Fruit fly (Drosophila melanogaster) whole organism, embryonic: ENCODE results near the gene SP1173.

Experiments
- Aef1 ChIP-seq: fragments of 200-800 bp; sonication (Bioruptor generic); IDR thresholded peaks from 3 replicates; pipeline ENCODE4 v1.3.6; 2022; ENCODE audit warnings: missing biosample characterization, missing genetic modification characterization
- Asciz ChIP-seq: fragments of 200-800 bp; sonication (Bioruptor generic); optimal IDR thresholded peaks from 2 replicates; lab custom pipeline; 2017; ENCODE audit warnings: missing biosample characterization, mild to moderate bottlenecking, missing genetic modification characterization, missing genetic modification reagents
- Atf6 ChIP-seq: fragments of 200-800 bp; sonication (Bioruptor generic); IDR thresholded peaks from 2 replicates; pipeline ENCODE4 v1.3.6; 2022; ENCODE audit warnings: missing biosample characterization, missing genetic modification characterization
- Bgb ChIP-seq: fragments of 200-800 bp; sonication (Bioruptor generic); IDR thresholded peaks from 2 replicates; pipeline ENCODE4 v1.3.6; 2022; ENCODE audit warnings: missing biosample characterization, missing genetic modification characterization; ENCODE audit not compliant: partially characterized antibody
- CG10979 ChIP-seq: fragments of 200-800 bp; sonication (Bioruptor generic); optimal IDR thresholded peaks from 2 replicates; lab custom pipeline; 2018; ENCODE audit warnings: missing biosample characterization, mild to moderate bottlenecking, missing genetic modification characterization, moderate library complexity
- CG11093 ChIP-seq: fragments of 200-800 bp; sonication (Bioruptor generic); IDR thresholded peaks from 3 replicates; pipeline ENCODE4 v1.3.6; 2022; ENCODE audit warnings: missing biosample characterization, missing genetic modification characterization
- CG11398 ChIP-seq: fragments of 200-800 bp; sonication (Bioruptor generic); optimal IDR thresholded peaks from 2 replicates; lab custom pipeline; 2016; ENCODE audit warnings: missing biosample characterization, missing genetic modification characterization
- CG11560 ChIP-seq: fragments of 200-800 bp; sonication (Bioruptor generic); IDR thresholded peaks from 3 replicates; pipeline ENCODE4 v1.3.6; 2022; ENCODE audit warnings: missing biosample characterization, missing genetic modification characterization
- CG12744 ChIP-seq: fragments of 200-800 bp; sonication (Bioruptor generic); optimal IDR thresholded peaks from 2 replicates; lab custom pipeline; 2016; ENCODE audit warnings: missing biosample characterization, missing genetic modification characterization
- CG12769 ChIP-seq: fragments of 200-800 bp; sonication (Bioruptor generic); optimal IDR thresholded peaks from 2 replicates; lab custom pipeline; 2019; ENCODE audit warnings: missing biosample characterization, mild to moderate bottlenecking, missing genetic modification characterization, moderate library complexity
- CG13894 ChIP-seq: fragments of 200-800 bp; sonication (Bioruptor generic); optimal IDR thresholded peaks from 3 replicates; lab custom pipeline; 2018; ENCODE audit warnings: missing biosample characterization, mild to moderate bottlenecking, missing genetic modification characterization, moderate library complexity
- CG14050 ChIP-seq: fragments of 200-800 bp; sonication (Bioruptor generic); IDR thresholded peaks from 3 replicates; pipeline ENCODE4 v1.3.6; 2022; ENCODE audit warnings: missing biosample characterization, missing genetic modification characterization
- CG16863 ChIP-seq: fragments of 200-800 bp; sonication (Bioruptor generic); optimal IDR thresholded peaks from 3 replicates; lab custom pipeline; 2016; ENCODE audit warnings: missing biosample characterization, missing genetic modification characterization
- CG17612 ChIP-seq: fragments of 200-800 bp; sonication (Bioruptor generic); IDR thresholded peaks from 2 replicates; pipeline ENCODE4 v1.3.6; 2022; ENCODE audit warnings: missing biosample characterization, missing genetic modification characterization
- CG33213 ChIP-seq: fragments of 200-800 bp; sonication (Bioruptor generic); optimal IDR thresholded peaks from 3 replicates; lab custom pipeline; 2016; ENCODE audit warnings: missing biosample characterization, missing genetic modification characterization
- CG3407 ChIP-seq: fragments of 200-800 bp; sonication (Bioruptor generic); optimal IDR thresholded peaks from 2 replicates; lab custom pipeline; 2018; ENCODE audit warnings: missing biosample characterization, mild to moderate bottlenecking, missing genetic modification characterization
- CG4282 ChIP-seq: fragments of 200-800 bp; sonication (Bioruptor generic); optimal IDR thresholded peaks from 2 replicates; lab custom pipeline; 2016; ENCODE audit warnings: missing biosample characterization, missing genetic modification characterization
- CG4360 ChIP-seq: fragments of 200-800 bp; sonication (Bioruptor generic); IDR thresholded peaks from 2 replicates; pipeline ENCODE4 v1.3.6; 2022; ENCODE audit warnings: missing biosample characterization, missing genetic modification characterization
- CG4707 ChIP-seq: fragments of 200-800 bp; sonication (Bioruptor generic); optimal IDR thresholded peaks from 2 replicates; lab custom pipeline; 2018; ENCODE audit warnings: missing biosample characterization, mild to moderate bottlenecking, missing genetic modification characterization, moderate library complexity
- CG7556 ChIP-seq: fragments of 200-800 bp; sonication (Bioruptor generic); optimal IDR thresholded peaks from 2 replicates; lab custom pipeline; 2017; ENCODE audit warnings: missing biosample characterization, mild to moderate bottlenecking, missing genetic modification characterization
- CG9215 ChIP-seq: fragments of 200-800 bp; sonication (Bioruptor generic); IDR thresholded peaks from 2 replicates; pipeline ENCODE4 v1.3.6; 2022; ENCODE audit warnings: missing biosample characterization, missing genetic modification characterization
- E2f2 ChIP-seq: fragments of 200-800 bp; sonication (Bioruptor generic); IDR thresholded peaks from 2 replicates; pipeline ENCODE4 v1.3.6; 2022; ENCODE audit warnings: missing biosample characterization, missing genetic modification characterization
- Eip74EF ChIP-seq, 2 experiments: fragments of 200-800 bp in 1 of 2; fragments of >200 bp in 1 of 2; sonication (Bioruptor generic) in 1 of 2; optimal IDR thresholded peaks; 2 replicates each; lab custom pipeline; 2017 to 2019; ENCODE audit warnings: missing biosample characterization in 2 of 2, missing genetic modification characterization in 2 of 2, mild to moderate bottlenecking in 1 of 2, moderate library complexity in 1 of 2
- H2.0 ChIP-seq: fragments of 200-800 bp; sonication (Bioruptor generic); IDR thresholded peaks from 2 replicates; pipeline ENCODE4 v1.3.6; 2022; ENCODE audit warnings: missing biosample characterization, missing genetic modification characterization
- Lim3 ChIP-seq: fragments of 200-800 bp; sonication (Bioruptor generic); IDR thresholded peaks from 2 replicates; pipeline ENCODE4 v1.3.6; 2022; ENCODE audit warnings: missing biosample characterization, missing genetic modification characterization
- Lpt ChIP-seq: fragments of >200 bp; optimal IDR thresholded peaks from 2 replicates; lab custom pipeline; 2018; ENCODE audit warnings: missing biosample characterization, missing genetic modification characterization
- MESR4 ChIP-seq: fragments of 200-800 bp; sonication (Bioruptor generic); optimal IDR thresholded peaks from 2 replicates; lab custom pipeline; 2018; ENCODE audit warnings: missing biosample characterization, mild to moderate bottlenecking, missing genetic modification characterization, moderate library complexity
- Meics ChIP-seq: fragments of 200-800 bp; sonication (Bioruptor generic); optimal IDR thresholded peaks from 2 replicates; lab custom pipeline; 2017; ENCODE audit warnings: missing biosample characterization, mild to moderate bottlenecking, missing genetic modification characterization
- Opbp ChIP-seq: fragments of 200-800 bp; sonication (Bioruptor generic); IDR thresholded peaks from 3 replicates; pipeline ENCODE4 v1.3.6; 2022; ENCODE audit warnings: missing biosample characterization, missing genetic modification characterization; ENCODE audit not compliant: partially characterized antibody
- Pdp1 ChIP-seq, 2 experiments: fragments of 200-800 bp; sonication (Bioruptor generic); optimal IDR thresholded peaks; 3 replicates each; lab custom pipeline; 2016; ENCODE audit warnings: missing biosample characterization in 2 of 2, missing genetic modification characterization in 2 of 2, mild to moderate bottlenecking in 1 of 2, moderate library complexity in 1 of 2
- Poxn ChIP-seq: fragments of 200-800 bp; sonication (Bioruptor generic); IDR thresholded peaks from 2 replicates; pipeline ENCODE4 v1.3.6; 2022; ENCODE audit warnings: missing biosample characterization, missing genetic modification characterization
- Six4 ChIP-seq: fragments of 200-800 bp; sonication (Bioruptor generic); optimal IDR thresholded peaks from 2 replicates; lab custom pipeline; 2016; ENCODE audit warnings: missing biosample characterization, missing genetic modification characterization
- Sry-δ ChIP-seq: fragments of 200-800 bp; sonication (Bioruptor generic); optimal IDR thresholded peaks from 2 replicates; lab custom pipeline; 2016; ENCODE audit warnings: missing biosample characterization, missing genetic modification characterization
- ac ChIP-seq: fragments of 200-800 bp; sonication (Bioruptor generic); optimal IDR thresholded peaks from 3 replicates; lab custom pipeline; 2017; ENCODE audit warnings: missing biosample characterization, mild to moderate bottlenecking, missing genetic modification characterization
- ap ChIP-seq: fragments of 200-800 bp; sonication (Bioruptor generic); IDR thresholded peaks from 2 replicates; pipeline ENCODE4 v1.3.6; 2022; ENCODE audit warnings: missing biosample characterization, missing genetic modification characterization
- az2 ChIP-seq: fragments of 200-800 bp; sonication (Bioruptor generic); optimal IDR thresholded peaks from 3 replicates; lab custom pipeline; 2016; ENCODE audit warnings: missing biosample characterization, missing genetic modification characterization
- bcd ChIP-seq: fragments of 200-800 bp; sonication (Bioruptor generic); optimal IDR thresholded peaks from 2 replicates; lab custom pipeline; 2017; ENCODE audit warnings: missing biosample characterization, mild to moderate bottlenecking, missing genetic modification characterization
- cad ChIP-seq: fragments of >200 bp; optimal IDR thresholded peaks from 2 replicates; lab custom pipeline; 2017; ENCODE audit warnings: missing biosample characterization, missing genetic modification characterization
- gce ChIP-seq: fragments of 200-800 bp; sonication (Bioruptor generic); IDR thresholded peaks from 3 replicates; pipeline ENCODE4 v1.3.6; 2022; ENCODE audit warnings: missing biosample characterization, missing genetic modification characterization
- h ChIP-seq: fragments of >200 bp; optimal IDR thresholded peaks from 2 replicates; lab custom pipeline; 2017
- insv ChIP-seq, 2 experiments: fragments of 200-800 bp; sonication (Bioruptor generic); optimal IDR thresholded peaks; 3 replicates each; lab custom pipeline; 2016 to 2018; ENCODE audit warnings: missing biosample characterization in 2 of 2, missing genetic modification characterization in 2 of 2
- jing ChIP-seq: fragments of 200-800 bp; sonication (Bioruptor generic); optimal IDR thresholded peaks from 2 replicates; lab custom pipeline; 2018; ENCODE audit warnings: missing biosample characterization, mild to moderate bottlenecking, missing genetic modification characterization
- klu ChIP-seq: fragments of 200-800 bp; sonication (Bioruptor generic); IDR thresholded peaks from 2 replicates; pipeline ENCODE4 v1.3.6; 2022; ENCODE audit warnings: missing biosample characterization, missing genetic modification characterization
- lilli ChIP-seq: fragments of 200-800 bp; sonication (Bioruptor generic); optimal IDR thresholded peaks from 3 replicates; lab custom pipeline; 2016; ENCODE audit warnings: missing biosample characterization, missing genetic modification characterization
- nerfin-1 ChIP-seq: fragments of 200-800 bp; sonication (Bioruptor generic); optimal IDR thresholded peaks from 3 replicates; lab custom pipeline; 2019; ENCODE audit warnings: missing biosample characterization, mild to moderate bottlenecking, missing genetic modification characterization, moderate library complexity
- nmo ChIP-seq: fragments of 200-800 bp; sonication (Bioruptor generic); optimal IDR thresholded peaks from 2 replicates; lab custom pipeline; 2018; ENCODE audit warnings: missing biosample characterization, mild to moderate bottlenecking, missing genetic modification characterization, moderate library complexity
- ro ChIP-seq: fragments of 200-800 bp; sonication (Bioruptor generic); IDR thresholded peaks from 2 replicates; pipeline ENCODE4 v1.3.6; 2022; ENCODE audit warnings: missing biosample characterization, missing genetic modification characterization
- seq ChIP-seq: fragments of 200-800 bp; sonication (Bioruptor generic); IDR thresholded peaks from 2 replicates; pipeline ENCODE4 v1.3.6; 2022; ENCODE audit warnings: missing biosample characterization, missing genetic modification characterization
- sisA ChIP-seq: fragments of 200-800 bp; sonication (Bioruptor generic); IDR thresholded peaks from 2 replicates; pipeline ENCODE4 v1.3.6; 2022; ENCODE audit warnings: missing biosample characterization, missing genetic modification characterization
- so ChIP-seq: fragments of 200-800 bp; sonication (Bioruptor generic); IDR thresholded peaks from 3 replicates; pipeline ENCODE4 v1.3.6; 2022; ENCODE audit warnings: missing biosample characterization, missing genetic modification characterization
- tgo ChIP-seq: fragments of 200-800 bp; sonication (Bioruptor generic); IDR thresholded peaks from 3 replicates; pipeline ENCODE4 v1.3.6; 2022; ENCODE audit warnings: missing biosample characterization, missing genetic modification characterization
- wdn ChIP-seq: fragments of 200-800 bp; sonication (Bioruptor generic); IDR thresholded peaks from 2 replicates; pipeline ENCODE4 v1.3.6; 2022; ENCODE audit warnings: missing biosample characterization, missing genetic modification characterization

Gene SP1173

DNA sequence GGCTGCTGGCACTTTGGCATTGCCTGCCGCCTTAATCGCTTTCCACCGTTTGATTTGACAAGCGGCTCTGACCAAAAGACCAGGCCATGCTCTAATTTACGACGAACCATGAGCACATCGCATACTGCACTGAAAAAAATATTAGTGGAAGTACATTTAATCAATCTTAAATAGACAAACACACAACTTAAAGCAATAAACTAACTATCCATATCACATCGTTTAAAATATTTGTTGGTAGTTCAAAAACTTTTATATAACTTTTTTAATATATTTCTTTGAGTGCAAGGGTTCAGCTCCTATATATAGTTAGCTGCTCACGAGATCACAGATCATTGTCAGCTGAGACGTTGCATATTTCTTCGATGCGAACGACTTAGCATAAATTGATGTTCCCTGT lies 2.5 kb upstream of the SP1173 start (continued):
- TF ChIP-seq Asciz (GFP tag; lab: Kevin White, UChicago), result peak; percentile 45
- no peak for TF ChIP-seq sisA (GFP tag; lab: Robert Waterston, UW)
- TF ChIP-seq nmo (GFP tag; lab: Kevin White, UChicago), result peak; percentile 76
- TF ChIP-seq cad (GFP tag; lab: Kevin White, UChicago), result no peak
- TF ChIP-seq Sry-δ (GFP tag; lab: Kevin White, UChicago), result no peak
- no peak for TF ChIP-seq Lpt (GFP tag; lab: Kevin White, UChicago)
- TF ChIP-seq wdn, result no peak
- TF ChIP-seq CG16863 (GFP tag; lab: Kevin White, UChicago), result peak; percentile 29
- no peak for TF ChIP-seq CG12744
- no peak for TF ChIP-seq CG17612 (GFP tag; lab: Robert Waterston, UW)
- TF ChIP-seq Bgb (GFP tag; lab: Robert Waterston, UW), result no peak
- TF ChIP-seq CG7556 (GFP tag; lab: Kevin White, UChicago), result peak; percentile 41
- peak; percentile 62 for TF ChIP-seq tgo
- TF ChIP-seq CG33213, result no peak
- TF ChIP-seq h (lab: Kevin White, UChicago), result no peak
- TF ChIP-seq jing, result peak; percentile 29
- no peak for TF ChIP-seq ac (GFP tag; lab: Kevin White, UChicago)
- no peak for TF ChIP-seq Lim3
- TF ChIP-seq CG9215, result no peak
- peak; percentile 33 for TF ChIP-seq bcd (GFP tag; lab: Kevin White, UChicago)
- TF ChIP-seq Pdp1 (GFP tag; optimal IDR thresholded peaks at IDR 0.05; lab: Kevin White, UChicago), result peak; percentile 27 to 48
- TF ChIP-seq CG4282 (GFP tag; lab: Kevin White, UChicago), result no peak
- peak; percentile 54; the same call in 2 of the 3 replicates for TF ChIP-seq CG14050 (GFP tag; lab: Robert Waterston, UW)
- TF ChIP-seq so, result no peak
- TF ChIP-seq H2.0 (GFP tag; lab: Robert Waterston, UW), result peak; percentile 60
- no peak for TF ChIP-seq gce
- TF ChIP-seq ap (GFP tag; lab: Robert Waterston, UW), result peak; percentile 25; the same call in 1 of the 2 replicates
- peak; percentile 35; the same call in 1 of the 2 replicates for TF ChIP-seq Atf6 (GFP tag; lab: Robert Waterston, UW)
- no peak for TF ChIP-seq Poxn (GFP tag; lab: Robert Waterston, UW)
- TF ChIP-seq CG3407, result peak; percentile 28
- TF ChIP-seq lilli (GFP tag; lab: Kevin White, UChicago), result peak; percentile 18
- TF ChIP-seq CG13894 (tag; lab: Kevin White, UChicago), result no peak
- TF ChIP-seq Meics, result peak; percentile 52
- peak; percentile 63 for TF ChIP-seq az2
- 0 out of 2 replicates have a peak, but pooled peaks have one; percentile 31 for TF ChIP-seq CG4360 (GFP tag; lab: Robert Waterston, UW)
- TF ChIP-seq CG12769 (tag; lab: Kevin White, UChicago), result peak; percentile 64
- no peak for TF ChIP-seq CG11560
- TF ChIP-seq CG4707 (GFP tag; lab: Kevin White, UChicago), result peak; percentile 23
- TF ChIP-seq Aef1 (GFP tag; lab: Robert Waterston, UW), result peak; percentile 60; the same call in 1 of the 3 replicates
- 0 out of 3 replicates have a peak, but pooled peaks have one; percentile 34 for TF ChIP-seq CG11093 (GFP tag; lab: Robert Waterston, UW)
- TF ChIP-seq CG11398, result no peak
- TF ChIP-seq seq, result peak; percentile 59; the same call in 1 of the 2 replicates
- TF ChIP-seq Six4 (GFP tag; lab: Kevin White, UChicago), result peak; percentile 30
- peak; percentile 55 for TF ChIP-seq nerfin-1
- peak; percentile 75 for TF ChIP-seq CG10979
- peak; percentile 38; the same call in 1 of the 2 replicates for TF ChIP-seq E2f2
- TF ChIP-seq klu (GFP tag; lab: Robert Waterston, UW), result no peak
- peak in 1 of 2 experiments; percentile 67 for TF ChIP-seq Eip74EF (GFP tag; optimal IDR thresholded peaks at IDR 0.05; lab: Kevin White, UChicago)
- no peak for TF ChIP-seq insv (GFP tag; optimal IDR thresholded peaks at IDR 0.05; lab: Kevin White, UChicago)
- TF ChIP-seq MESR4, result no peak
- no peak for TF ChIP-seq Opbp (GFP tag; lab: Robert Waterston, UW)
- no peak for TF ChIP-seq ro (GFP tag; lab: Robert Waterston, UW)
